Worm (Caenorhabditis elegans) whole organism, late embryonic: ENCODE measurements around the gene msp-78.

ENCODE experiments used
- C08G9.2 ChIP-seq: sonication (generic microtip); optimal IDR thresholded peaks from 2 replicates; lab custom pipeline; 2016; ENCODE audit warnings: mild to moderate bottlenecking, missing genetic modification characterization, moderate library complexity, missing compliant biosample characterization
- T23F11.4 ChIP-seq: fragments of 200-800 bp; sonication (Bioruptor generic); optimal IDR thresholded peaks from 2 replicates; lab custom pipeline; 2018; ENCODE audit warnings: mild to moderate bottlenecking, missing genetic modification characterization, missing compliant biosample characterization
- ceh-19 ChIP-seq: fragments of 200-800 bp; sonication (Bioruptor generic); optimal IDR thresholded peaks from 2 replicates; lab custom pipeline; 2018; ENCODE audit warnings: mild to moderate bottlenecking, missing genetic modification characterization, missing compliant biosample characterization
- ceh-34 ChIP-seq: sonication (generic microtip); optimal IDR thresholded peaks from 2 replicates; lab custom pipeline; 2016; ENCODE audit warnings: mild to moderate bottlenecking, missing genetic modification characterization, missing compliant biosample characterization
- ceh-6 ChIP-seq: fragments of 200-800 bp; sonication (Bioruptor generic); optimal IDR thresholded peaks from 2 replicates; lab custom pipeline; 2018; ENCODE audit warnings: mild to moderate bottlenecking, missing genetic modification characterization, missing compliant biosample characterization
- ceh-9 ChIP-seq: sonication (generic microtip); optimal IDR thresholded peaks from 2 replicates; lab custom pipeline; 2016; ENCODE audit warnings: mild to moderate bottlenecking, missing genetic modification characterization, inconsistent platforms, missing compliant biosample characterization
- che-1 ChIP-seq: sonication (generic microtip); optimal IDR thresholded peaks from 2 replicates; lab custom pipeline; 2016; ENCODE audit warnings: mild to moderate bottlenecking, missing genetic modification characterization, missing compliant biosample characterization
- dmd-4 ChIP-seq: sonication (generic microtip); optimal IDR thresholded peaks from 2 replicates; lab custom pipeline; 2016; ENCODE audit warnings: borderline replicate concordance, missing genetic modification characterization, missing compliant biosample characterization
- elt-4 ChIP-seq: sonication (generic microtip); optimal IDR thresholded peaks from 2 replicates; lab custom pipeline; 2016; ENCODE audit warnings: missing genetic modification characterization, missing compliant biosample characterization
- ets-4 ChIP-seq: sonication (generic microtip); optimal IDR thresholded peaks from 2 replicates; lab custom pipeline; 2016; ENCODE audit warnings: missing genetic modification characterization, missing compliant biosample characterization
- eyg-1 ChIP-seq: sonication (generic microtip); optimal IDR thresholded peaks from 2 replicates; lab custom pipeline; 2016; ENCODE audit warnings: missing genotype, missing genetic modification characterization, missing compliant biosample characterization
- fax-1 ChIP-seq: sonication (generic microtip); optimal IDR thresholded peaks from 2 replicates; lab custom pipeline; 2016; ENCODE audit warnings: missing genotype, missing genetic modification characterization, missing compliant biosample characterization
- gmeb-2 ChIP-seq: sonication (generic microtip); optimal IDR thresholded peaks from 2 replicates; lab custom pipeline; 2016; ENCODE audit warnings: missing genetic modification characterization, inconsistent platforms, missing compliant biosample characterization
- hlh-8 ChIP-seq: sonication (generic microtip); optimal IDR thresholded peaks from 2 replicates; lab custom pipeline; 2016; ENCODE audit warnings: missing genotype, missing genetic modification characterization, missing compliant biosample characterization
- mec-3 ChIP-seq: sonication (generic microtip); optimal IDR thresholded peaks from 2 replicates; lab custom pipeline; 2016; ENCODE audit warnings: borderline replicate concordance, missing genetic modification characterization, missing compliant biosample characterization
- nfya-1 ChIP-seq: sonication (generic microtip); optimal IDR thresholded peaks from 2 replicates; lab custom pipeline; 2017; ENCODE audit warnings: missing genetic modification characterization, mild to moderate bottlenecking, missing compliant biosample characterization, antibody characterized with exemption, moderate library complexity
- nhr-11 ChIP-seq: fragments of 150-350 bp; optimal IDR thresholded peaks from 2 replicates; lab custom pipeline; 2014; ENCODE audit warnings: missing biosample characterization, missing genetic modification characterization
- npax-4 ChIP-seq: sonication (generic microtip); optimal IDR thresholded peaks from 2 replicates; lab custom pipeline; 2016; ENCODE audit warnings: missing genetic modification characterization, missing compliant biosample characterization
- odd-2 ChIP-seq: sonication (generic microtip); optimal IDR thresholded peaks from 2 replicates; lab custom pipeline; 2017; ENCODE audit warnings: antibody characterized with exemption, mild to moderate bottlenecking, missing genetic modification characterization, missing compliant biosample characterization
- pat-9 ChIP-seq: fragments of 200-800 bp; sonication (Bioruptor generic); optimal IDR thresholded peaks from 2 replicates; lab custom pipeline; 2018; ENCODE audit warnings: mild to moderate bottlenecking, missing genetic modification characterization, moderate library complexity, missing compliant biosample characterization
- pax-1 ChIP-seq: fragments of 150-350 bp; optimal IDR thresholded peaks from 2 replicates; lab custom pipeline; 2014; ENCODE audit warnings: missing biosample characterization, missing genetic modification characterization
- pha-2 ChIP-seq: sonication (generic microtip); optimal IDR thresholded peaks from 2 replicates; lab custom pipeline; 2017; ENCODE audit warnings: mild to moderate bottlenecking, missing genetic modification characterization, missing compliant biosample characterization
- pha-4 ChIP-seq: fragments of 150-350 bp; optimal IDR thresholded peaks from 2 replicates; lab custom pipeline; 2018; ENCODE audit warnings: missing biosample characterization, missing genetic modification reagents, missing genetic modification characterization
- pros-1 ChIP-seq: fragments of 150-350 bp; optimal IDR thresholded peaks from 2 replicates; lab custom pipeline; 2014; ENCODE audit warnings: missing biosample characterization, missing genetic modification reagents, missing genetic modification characterization
- sox-2 ChIP-seq: fragments of 200-800 bp; sonication (Bioruptor generic); IDR thresholded peaks from 2 replicates; pipeline ENCODE4 v1.3.6; 2022; ENCODE audit warnings: missing genetic modification reagents, missing genetic modification characterization, missing compliant biosample characterization
- syd-9 ChIP-seq: sonication (generic microtip); optimal IDR thresholded peaks from 2 replicates; lab custom pipeline; 2016; ENCODE audit warnings: mild to moderate bottlenecking, missing genetic modification characterization, moderate library complexity, missing compliant biosample characterization
- tbx-2 ChIP-seq: sonication (generic microtip); optimal IDR thresholded peaks from 2 replicates; lab custom pipeline; 2016; ENCODE audit warnings: missing genetic modification characterization, missing compliant biosample characterization
- tbx-7 ChIP-seq: sonication (generic microtip); optimal IDR thresholded peaks from 2 replicates; lab custom pipeline; 2016; ENCODE audit warnings: missing genotype, missing genetic modification characterization, missing compliant biosample characterization
- unc-3 ChIP-seq, 2 experiments: fragments of 200-800 bp in 1 of 2; sonication (Bioruptor generic) in 1 of 2; sonication (generic microtip) in 1 of 2; conservative IDR thresholded peaks in 1 of 2; optimal IDR thresholded peaks in 1 of 2; 2 replicates each; pipeline versions ENCODE4 v1.3.6 to Lab custom; 2016 to 2022; ENCODE audit warnings: missing compliant biosample characterization in 2 of 2, missing genetic modification characterization in 2 of 2, missing genetic modification reagents in 1 of 2
- unc-86 ChIP-seq: sonication (generic microtip); optimal IDR thresholded peaks from 2 replicates; lab custom pipeline; 2016; ENCODE audit warnings: missing genetic modification characterization, missing compliant biosample characterization

Gene msp-78

ce11 chrIV:9755713-9756112 is 14.1 kb upstream of the msp-78 start:
- TF ChIP-seq ets-4 (tag; lab: Kevin White, UChicago) (no peak), pax-1 (tag; lab: Kevin White, UChicago) (no peak), pat-9 (no peak), che-1 (no peak), mec-3 (tag; lab: Kevin White, UChicago) (no peak)

ce11 chrIV:9756647-9757424 is 13.0 kb upstream of the msp-78 start:
- TF ChIP-seq pha-4 (tag; lab: Kevin White, UChicago) (no peak), pat-9 (no peak), npax-4 (tag; lab: Kevin White, UChicago) (no peak), pros-1 (tag; lab: Kevin White, UChicago) (no peak), dmd-4 (tag; lab: Kevin White, UChicago) (no peak)
- TF ChIP-seq, all 69 proteins: peak for 0

ce11 chrIV:9757425-9757740 is 12.5 kb upstream of the msp-78 start, which contains the start of gene nhr-97:
Gene nhr-97 (plus strand): TSS chrIV:9757641.
- no peak for TF ChIP-seq tbx-7 (tag; lab: Kevin White, UChicago)
- no peak for TF ChIP-seq gmeb-2
- TF ChIP-seq T23F11.4 (GFP tag; lab: Kevin White, UChicago) = no peak
- TF ChIP-seq hlh-8 (tag; lab: Kevin White, UChicago) = no peak
- no peak for TF ChIP-seq unc-86

DNA sequence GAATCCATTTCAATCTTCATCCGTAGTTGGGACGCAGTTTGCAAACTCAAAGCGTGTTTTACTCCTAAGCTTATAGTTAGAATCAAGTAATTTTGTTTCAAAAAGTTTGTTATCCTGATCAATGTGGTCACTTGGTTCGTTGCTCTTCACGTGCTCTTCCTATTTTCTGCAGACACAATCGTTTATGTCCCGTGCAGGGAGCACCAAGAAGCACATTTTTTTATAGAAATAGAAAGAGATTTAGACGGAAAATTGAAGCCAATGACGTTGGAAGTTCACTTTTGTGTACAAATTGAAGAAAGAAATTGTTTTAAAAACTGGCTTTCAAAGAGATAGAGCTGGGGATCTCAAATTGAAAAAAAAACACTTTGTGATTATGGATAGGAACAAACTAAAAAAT is 8.1 kb upstream of the msp-78 start:
- TF ChIP-seq che-1 (no peak), tbx-2 (tag; lab: Kevin White, UChicago) (no peak)
- TF ChIP-seq, all 69 proteins: peak for 0

- TF ChIP-seq sox-2 (GFP tag; lab: Robert Waterston, UW) = no peak
- TF ChIP-seq fax-1 (tag; lab: Kevin White, UChicago) = no peak
- TF ChIP-seq eyg-1 (tag; lab: Kevin White, UChicago) = no peak
- no peak for TF ChIP-seq nfya-1 (tag; lab: Kevin White, UChicago)
- TF ChIP-seq mec-3 (tag; lab: Kevin White, UChicago) = no peak
- TF ChIP-seq nhr-11 (tag; lab: Kevin White, UChicago) = no peak
- no peak for TF ChIP-seq pha-2
- no peak for TF ChIP-seq odd-2
- no peak for TF ChIP-seq ceh-9
- TF ChIP-seq C08G9.2 = no peak
- no peak for TF ChIP-seq elt-4 (tag; lab: Kevin White, UChicago)
- no peak for TF ChIP-seq ceh-34 (tag; lab: Kevin White, UChicago)
- TF ChIP-seq che-1 = no peak
- TF ChIP-seq tbx-7 (tag; lab: Kevin White, UChicago) = no peak
- TF ChIP-seq ceh-6 (GFP tag; lab: Kevin White, UChicago) = no peak
- no peak for TF ChIP-seq unc-3 (GFP tag; conservative IDR thresholded peaks at IDR 0.05; lab: Robert Waterston, UW)
- TF ChIP-seq unc-3 (tag; optimal IDR thresholded peaks at IDR 0.05; lab: Kevin White, UChicago) = no peak
Measured at ce11 chrIV:9762667-9763173, 7.1 kb upstream of the msp-78 start.

ce11 chrIV:9766250-9766649 is 3.6 kb upstream of the msp-78 start, which contains the start of gene ssp-36:
Gene ssp-36 (minus strand): TSS chrIV:9766350.
- TF ChIP-seq pros-1 (tag; lab: Kevin White, UChicago) (no peak), ceh-19 (GFP tag; lab: Kevin White, UChicago) (no peak), syd-9 (tag; lab: Kevin White, UChicago) (no peak), elt-4 (tag; lab: Kevin White, UChicago) (no peak), ceh-9 (no peak)
